Fruit fly (Drosophila melanogaster) whole organism, embryonic: ENCODE data around the gene mia.

ENCODE experiments used
- Aef1 ChIP-seq: fragments of 200-800 bp; sonication (Bioruptor generic); IDR thresholded peaks from 3 replicates; pipeline ENCODE4 v1.3.6; 2022; ENCODE audit warnings: missing biosample characterization, missing genetic modification characterization
- B-H2 ChIP-seq: fragments of 200-800 bp; sonication (Bioruptor generic); optimal IDR thresholded peaks from 2 replicates; lab custom pipeline; 2018; ENCODE audit warnings: missing biosample characterization, mild to moderate bottlenecking, missing genetic modification characterization
- CG10321 ChIP-seq: fragments of 200-800 bp; sonication (Bioruptor generic); IDR thresholded peaks from 2 replicates; pipeline ENCODE4 v1.3.6; 2022; ENCODE audit warnings: missing biosample characterization, missing genetic modification characterization
- CG10543 ChIP-seq: fragments of 200-800 bp; sonication (Bioruptor generic); optimal IDR thresholded peaks from 3 replicates; lab custom pipeline; 2017; ENCODE audit warnings: missing biosample characterization, mild to moderate bottlenecking, missing genetic modification characterization, moderate library complexity
- CG15073 ChIP-seq: fragments of 200-800 bp; sonication (Bioruptor generic); optimal IDR thresholded peaks from 2 replicates; lab custom pipeline; 2016; ENCODE audit warnings: missing biosample characterization, missing genetic modification characterization
- CG2120 ChIP-seq: fragments of 200-800 bp; sonication (Bioruptor generic); optimal IDR thresholded peaks from 3 replicates; lab custom pipeline; 2016; ENCODE audit warnings: missing biosample characterization, missing genetic modification characterization
- CG2199 ChIP-seq: fragments of 200-800 bp; sonication (Bioruptor generic); IDR thresholded peaks from 3 replicates; pipeline ENCODE4 v1.3.6; 2022; ENCODE audit warnings: missing biosample characterization, missing genetic modification characterization
- CG3281 ChIP-seq: fragments of 200-800 bp; sonication (Bioruptor generic); optimal IDR thresholded peaks from 3 replicates; lab custom pipeline; 2017; ENCODE audit warnings: missing biosample characterization, mild to moderate bottlenecking, missing genetic modification characterization
- CG34376 ChIP-seq: fragments of 200-800 bp; sonication (Bioruptor generic); optimal IDR thresholded peaks from 2 replicates; lab custom pipeline; 2018; ENCODE audit warnings: missing biosample characterization, mild to moderate bottlenecking, missing genetic modification characterization
- CG4617 ChIP-seq: fragments of 200-800 bp; sonication (Bioruptor generic); optimal IDR thresholded peaks from 3 replicates; lab custom pipeline; 2016; ENCODE audit warnings: missing biosample characterization, missing genetic modification characterization, borderline replicate concordance
- CG6683 ChIP-seq: fragments of 200-800 bp; sonication (Bioruptor generic); optimal IDR thresholded peaks from 2 replicates; lab custom pipeline; 2017; ENCODE audit warnings: missing biosample characterization, mild to moderate bottlenecking, missing genetic modification characterization, missing genetic modification reagents
- CG8290 ChIP-seq, 3 experiments: fragments of 200-800 bp; sonication (Bioruptor generic); optimal IDR thresholded peaks; 2 replicates each; lab custom pipeline; 2016 to 2019; ENCODE audit warnings: missing biosample characterization in 3 of 3, missing genetic modification characterization in 3 of 3, mild to moderate bottlenecking in 2 of 3, moderate library complexity in 1 of 3
- CG8478 ChIP-seq: fragments of >200 bp; optimal IDR thresholded peaks from 2 replicates; lab custom pipeline; 2018
- CG9437 ChIP-seq: fragments of 200-800 bp; sonication (Bioruptor generic); optimal IDR thresholded peaks from 2 replicates; lab custom pipeline; 2018; ENCODE audit warnings: missing biosample characterization, mild to moderate bottlenecking, missing genetic modification characterization
- CTCF ChIP-seq: fragments of 200-800 bp; sonication (Bioruptor generic); optimal IDR thresholded peaks from 2 replicates; lab custom pipeline; 2017; ENCODE audit warnings: missing biosample characterization, mild to moderate bottlenecking, missing genetic modification characterization, moderate library complexity
- Camta ChIP-seq: fragments of 200-800 bp; sonication (Bioruptor generic); optimal IDR thresholded peaks from 2 replicates; lab custom pipeline; 2016; ENCODE audit warnings: missing biosample characterization, missing genetic modification characterization
- D ChIP-seq, 2 experiments: fragments of 200-800 bp in 1 of 2; fragments of >200 bp in 1 of 2; sonication (Bioruptor generic) in 1 of 2; optimal IDR thresholded peaks; 2 replicates in 1 of 2; 3 replicates in 1 of 2; lab custom pipeline; 2017; ENCODE audit warnings: mild to moderate bottlenecking in 1 of 2, missing biosample characterization in 1 of 2, missing genetic modification characterization in 1 of 2, missing genetic modification reagents in 1 of 2
- Deaf1 ChIP-seq: fragments of 200-800 bp; optimal IDR thresholded peaks from 3 replicates; lab custom pipeline; 2019; ENCODE audit warnings: missing biosample characterization, mild to moderate bottlenecking, missing genetic modification characterization, moderate library complexity
- Elba2 ChIP-seq: fragments of 200-800 bp; sonication (Bioruptor generic); optimal IDR thresholded peaks from 3 replicates; lab custom pipeline; 2016; ENCODE audit warnings: missing biosample characterization, missing genetic modification characterization
- HLH4C ChIP-seq: fragments of 200-800 bp; sonication (Bioruptor generic); IDR thresholded peaks from 3 replicates; pipeline ENCODE4 v1.3.6; 2022; ENCODE audit warnings: missing biosample characterization, missing genetic modification characterization; ENCODE audit not compliant: partially characterized antibody
- HmgD ChIP-seq: fragments of 200-800 bp; sonication (Bioruptor generic); optimal IDR thresholded peaks from 3 replicates; lab custom pipeline; 2016; ENCODE audit warnings: missing biosample characterization, missing genetic modification characterization
- HmgZ ChIP-seq: fragments of 200-800 bp; sonication (Bioruptor generic); optimal IDR thresholded peaks from 2 replicates; lab custom pipeline; 2018; ENCODE audit warnings: missing biosample characterization, mild to moderate bottlenecking, missing genetic modification characterization
- Jarid2 ChIP-seq: fragments of 200-800 bp; sonication (Bioruptor generic); optimal IDR thresholded peaks from 3 replicates; lab custom pipeline; 2017; ENCODE audit warnings: mild to moderate bottlenecking, missing biosample characterization, missing genetic modification reagents, missing genetic modification characterization
- Lim3 ChIP-seq: fragments of 200-800 bp; sonication (Bioruptor generic); IDR thresholded peaks from 2 replicates; pipeline ENCODE4 v1.3.6; 2022; ENCODE audit warnings: missing biosample characterization, missing genetic modification characterization
- MESR4 ChIP-seq: fragments of 200-800 bp; sonication (Bioruptor generic); optimal IDR thresholded peaks from 2 replicates; lab custom pipeline; 2018; ENCODE audit warnings: missing biosample characterization, mild to moderate bottlenecking, missing genetic modification characterization, moderate library complexity
- Med ChIP-seq: fragments of 200-800 bp; sonication (Bioruptor generic); peaks from one replicate; lab custom pipeline; 2016; ENCODE audit warnings: missing biosample characterization, missing genetic modification characterization, mild to moderate bottlenecking, inconsistent platforms, moderate library complexity
- Nf-YC ChIP-seq: fragments of 200-800 bp; optimal IDR thresholded peaks from 3 replicates; lab custom pipeline; 2019; ENCODE audit warnings: missing biosample characterization, mild to moderate bottlenecking, missing genetic modification characterization, moderate library complexity
- Pdp1 ChIP-seq, 2 experiments: fragments of 200-800 bp; sonication (Bioruptor generic); optimal IDR thresholded peaks; 3 replicates each; lab custom pipeline; 2016; ENCODE audit warnings: missing biosample characterization in 2 of 2, missing genetic modification characterization in 2 of 2, mild to moderate bottlenecking in 1 of 2, moderate library complexity in 1 of 2
- Usf ChIP-seq: fragments of 200-800 bp; sonication (Bioruptor generic); optimal IDR thresholded peaks from 2 replicates; lab custom pipeline; 2017; ENCODE audit warnings: missing genotype, missing biosample characterization, missing genetic modification characterization
- Xbp1 ChIP-seq: fragments of 200-800 bp; sonication (Bioruptor generic); optimal IDR thresholded peaks from 3 replicates; lab custom pipeline; 2016; ENCODE audit warnings: missing biosample characterization, mild to moderate bottlenecking, missing genetic modification characterization
- YL-1 ChIP-seq: fragments of 200-800 bp; sonication (Bioruptor generic); optimal IDR thresholded peaks from 3 replicates; lab custom pipeline; 2017; ENCODE audit warnings: missing biosample characterization, mild to moderate bottlenecking, missing genetic modification characterization
- amos ChIP-seq: fragments of 200-800 bp; sonication (Bioruptor generic); IDR thresholded peaks from 2 replicates; pipeline ENCODE4 v1.3.6; 2022; ENCODE audit warnings: missing biosample characterization, missing genetic modification characterization; ENCODE audit not compliant: partially characterized antibody
- bbx ChIP-seq: fragments of 200-800 bp; sonication (Bioruptor generic); IDR thresholded peaks from 2 replicates; pipeline ENCODE4 v1.3.6; 2022; ENCODE audit warnings: missing biosample characterization, missing genetic modification characterization; ENCODE audit not compliant: partially characterized antibody
- bigmax ChIP-seq: fragments of 200-800 bp; sonication (Bioruptor generic); optimal IDR thresholded peaks from 2 replicates; lab custom pipeline; 2018; ENCODE audit warnings: missing biosample characterization, mild to moderate bottlenecking, missing genetic modification characterization
- cad ChIP-seq: fragments of >200 bp; optimal IDR thresholded peaks from 2 replicates; lab custom pipeline; 2017; ENCODE audit warnings: missing biosample characterization, missing genetic modification characterization
- cwo ChIP-seq: fragments of 200-800 bp; sonication (Bioruptor generic); optimal IDR thresholded peaks from 3 replicates; lab custom pipeline; 2017; ENCODE audit warnings: missing biosample characterization, missing genetic modification characterization, mild to moderate bottlenecking, moderate library complexity, missing genetic modification reagents
- ftz-f1 ChIP-seq: fragments of 200-800 bp; sonication (Bioruptor generic); optimal IDR thresholded peaks from 2 replicates; lab custom pipeline; 2016; ENCODE audit warnings: missing biosample characterization, missing genetic modification characterization
- her ChIP-seq: fragments of 200-800 bp; sonication (Bioruptor generic); optimal IDR thresholded peaks from 2 replicates; lab custom pipeline; 2016; ENCODE audit warnings: missing biosample characterization, missing genetic modification characterization
- insv ChIP-seq, 2 experiments: fragments of 200-800 bp; sonication (Bioruptor generic); optimal IDR thresholded peaks; 3 replicates each; lab custom pipeline; 2016 to 2018; ENCODE audit warnings: missing biosample characterization in 2 of 2, missing genetic modification characterization in 2 of 2
- nerfin-2 ChIP-seq: fragments of 200-800 bp; sonication (Bioruptor generic); IDR thresholded peaks from 2 replicates; pipeline ENCODE4 v1.3.6; 2022; ENCODE audit warnings: missing biosample characterization, missing genetic modification characterization; ENCODE audit not compliant: partially characterized antibody
- nom ChIP-seq: fragments of 200-800 bp; sonication (Bioruptor generic); optimal IDR thresholded peaks from 2 replicates; lab custom pipeline; 2017; ENCODE audit warnings: missing biosample characterization, missing genetic modification characterization, mild to moderate bottlenecking, moderate library complexity, missing genetic modification reagents
- phol ChIP-seq: fragments of 200-800 bp; sonication (Bioruptor generic); optimal IDR thresholded peaks from 3 replicates; lab custom pipeline; 2018; ENCODE audit warnings: missing biosample characterization, mild to moderate bottlenecking, missing genetic modification characterization, moderate library complexity
- slou ChIP-seq: fragments of 200-800 bp; sonication (Bioruptor generic); optimal IDR thresholded peaks from 3 replicates; lab custom pipeline; 2016; ENCODE audit warnings: missing biosample characterization, missing genetic modification characterization
- sr ChIP-seq: fragments of 200-800 bp; sonication (Bioruptor generic); IDR thresholded peaks from 3 replicates; pipeline ENCODE4 v1.3.6; 2022; ENCODE audit warnings: missing biosample characterization, missing genetic modification characterization
- sug ChIP-seq: fragments of 200-800 bp; optimal IDR thresholded peaks from 2 replicates; lab custom pipeline; 2019; ENCODE audit warnings: missing biosample characterization, mild to moderate bottlenecking, missing genetic modification characterization, moderate library complexity
- tna ChIP-seq: fragments of 200-800 bp; sonication (Bioruptor generic); IDR thresholded peaks from 2 replicates; pipeline ENCODE4 v1.3.6; 2022; ENCODE audit warnings: missing biosample characterization, missing genetic modification characterization; ENCODE audit not compliant: partially characterized antibody
- zf30C ChIP-seq: fragments of 200-800 bp; sonication (Bioruptor generic); optimal IDR thresholded peaks from 3 replicates; lab custom pipeline; 2018; ENCODE audit warnings: missing biosample characterization, mild to moderate bottlenecking, missing genetic modification characterization

The mia gene

dm6 chr3R:5594878-5595277 is 43.9 kb upstream of the mia start:
- TF ChIP-seq slou (GFP tag; lab: Kevin White, UChicago) (no peak), Med (GFP tag; lab: Kevin White, UChicago) (peak; percentile 54), Aef1 (GFP tag; lab: Robert Waterston, UW) (no peak), HmgZ (tag; lab: Kevin White, UChicago) (peak; percentile 33), CTCF (peak; percentile 11), CG6683 (GFP tag; lab: Kevin White, UChicago) (no peak), zf30C (GFP tag; lab: Kevin White, UChicago) (no peak), nom (peak; percentile 11), CG2120 (no peak), CG15073 (GFP tag; lab: Kevin White, UChicago) (peak; percentile 73), CG2199 (GFP tag; lab: Robert Waterston, UW) (peak; percentile 86; the same call in 2 of the 3 replicates)
- TF ChIP-seq, all 482 proteins: peak for 6

- TF ChIP-seq cad (GFP tag; lab: Kevin White, UChicago), result peak; percentile 39
- TF ChIP-seq B-H2, result peak; percentile 28
- peak; percentile 57 for TF ChIP-seq sug (tag; lab: Kevin White, UChicago)
- TF ChIP-seq nerfin-2 (GFP tag; lab: Robert Waterston, UW), result 0 out of 2 replicates have a peak, but pooled peaks have one; percentile 28
- TF ChIP-seq CG10543 (GFP tag; lab: Kevin White, UChicago), result peak; percentile 13
- peak; percentile 31 for TF ChIP-seq HmgZ (tag; lab: Kevin White, UChicago)
- TF ChIP-seq Deaf1 (tag; lab: Kevin White, UChicago), result peak; percentile 41
- TF ChIP-seq Elba2 (GFP tag; lab: Kevin White, UChicago), result peak; percentile 71
- TF ChIP-seq amos (GFP tag; lab: Robert Waterston, UW), result peak; percentile 33; the same call in 1 of the 2 replicates
- peak; percentile 63 for TF ChIP-seq Nf-YC
- peak; percentile 28 for TF ChIP-seq phol (tag; lab: Kevin White, UChicago)
- peak; percentile 47 for TF ChIP-seq CG4617 (GFP tag; lab: Kevin White, UChicago)
- peak in 1 of 2 experiments; percentile 64 for TF ChIP-seq Pdp1 (GFP tag; optimal IDR thresholded peaks at IDR 0.05; lab: Kevin White, UChicago)
- peak; percentile 45; the same call in 1 of the 3 replicates for TF ChIP-seq HLH4C
- TF ChIP-seq CG8478, result peak; percentile 17
- peak; percentile 5 for TF ChIP-seq CG34376 (GFP tag; lab: Kevin White, UChicago)
- TF ChIP-seq CG10321 (GFP tag; lab: Robert Waterston, UW), result peak; percentile 96
- TF ChIP-seq HmgD (GFP tag; lab: Kevin White, UChicago), result no peak
- TF ChIP-seq YL-1 (GFP tag; lab: Kevin White, UChicago), result peak; percentile 78
- peak; percentile 43 to 88 for TF ChIP-seq insv (GFP tag; optimal IDR thresholded peaks at IDR 0.05; lab: Kevin White, UChicago)
- no peak for TF ChIP-seq D (optimal IDR thresholded peaks at IDR 0.05; lab: Kevin White, UChicago)
- TF ChIP-seq D (GFP tag; optimal IDR thresholded peaks at IDR 0.05; lab: Kevin White, UChicago), result no peak
- TF ChIP-seq bbx (GFP tag; lab: Robert Waterston, UW), result 0 out of 2 replicates have a peak, but pooled peaks have one; percentile 15
- peak; percentile 91 for TF ChIP-seq Usf
- TF ChIP-seq cwo (GFP tag; lab: Kevin White, UChicago), result peak; percentile 79
- peak; percentile 13 for TF ChIP-seq MESR4 (GFP tag; lab: Kevin White, UChicago)
- TF ChIP-seq Lim3 (GFP tag; lab: Robert Waterston, UW), result no peak
- TF ChIP-seq her (GFP tag; lab: Kevin White, UChicago), result no peak
- TF ChIP-seq Jarid2 (GFP tag; lab: Kevin White, UChicago), result no peak
- no peak for TF ChIP-seq Camta (GFP tag; lab: Kevin White, UChicago)
- TF ChIP-seq ftz-f1 (GFP tag; lab: Kevin White, UChicago), result peak; percentile 63
- no peak for TF ChIP-seq CG8290 (GFP tag; optimal IDR thresholded peaks at IDR 0.05; lab: Kevin White, UChicago)
- peak in 1 of 2 experiments; percentile 19 for TF ChIP-seq CG8290 (tag; optimal IDR thresholded peaks at IDR 0.05; lab: Kevin White, UChicago)
- peak; percentile 73 for TF ChIP-seq Med (GFP tag; lab: Kevin White, UChicago)
- peak; percentile 13 for TF ChIP-seq bigmax (GFP tag; lab: Kevin White, UChicago)
- TF ChIP-seq CG9437, result peak; percentile 97
- no peak for TF ChIP-seq tna (GFP tag; lab: Robert Waterston, UW)
- TF ChIP-seq Xbp1 (GFP tag; lab: Kevin White, UChicago), result no peak
- TF ChIP-seq CG3281, result peak; percentile 3
- peak; percentile 67; the same call in 2 of the 3 replicates for TF ChIP-seq sr (GFP tag; lab: Robert Waterston, UW)
Measured at dm6 chr3R:5592009-5592572, 41.1 kb upstream of the mia start.
